Fruit fly (Drosophila melanogaster) whole organism, embryonic: ENCODE results near the gene Ccp84Ac.
A peak's percentile ranks its signal among the peaks of the same experiment; 100 is the strongest.

Source experiments
- Antp ChIP-seq: fragments of 200-800 bp; sonication (Bioruptor generic); optimal IDR thresholded peaks from 3 replicates; lab custom pipeline; 2016; ENCODE audit warnings: missing biosample characterization, missing genetic modification characterization
- Atf6 ChIP-seq: fragments of 200-800 bp; sonication (Bioruptor generic); IDR thresholded peaks from 2 replicates; pipeline ENCODE4 v1.3.6; 2022; ENCODE audit warnings: missing biosample characterization, missing genetic modification characterization
- CG10366 ChIP-seq: fragments of 200-800 bp; sonication (Bioruptor generic); IDR thresholded peaks from 2 replicates; pipeline ENCODE4 v1.3.6; 2022; ENCODE audit warnings: missing biosample characterization, missing genetic modification characterization
- CG11504 ChIP-seq: fragments of 200-800 bp; sonication (Bioruptor generic); optimal IDR thresholded peaks from 3 replicates; lab custom pipeline; 2019; ENCODE audit warnings: missing biosample characterization, mild to moderate bottlenecking, missing genetic modification characterization, moderate library complexity
- CG15073 ChIP-seq: fragments of 200-800 bp; sonication (Bioruptor generic); optimal IDR thresholded peaks from 2 replicates; lab custom pipeline; 2016; ENCODE audit warnings: missing biosample characterization, missing genetic modification characterization
- CG17328 ChIP-seq: fragments of 200-800 bp; sonication (Bioruptor generic); IDR thresholded peaks from 2 replicates; pipeline ENCODE4 v1.3.6; 2022; ENCODE audit warnings: missing biosample characterization, missing genetic modification characterization
- CG2120 ChIP-seq: fragments of 200-800 bp; sonication (Bioruptor generic); optimal IDR thresholded peaks from 3 replicates; lab custom pipeline; 2016; ENCODE audit warnings: missing biosample characterization, missing genetic modification characterization
- CG2712 ChIP-seq: fragments of 200-800 bp; optimal IDR thresholded peaks from 3 replicates; lab custom pipeline; 2019; ENCODE audit warnings: missing biosample characterization, mild to moderate bottlenecking, missing genetic modification characterization, moderate library complexity
- CG2889 ChIP-seq: fragments of 200-800 bp; sonication (Bioruptor generic); IDR thresholded peaks from 3 replicates; pipeline ENCODE4 v1.3.6; 2022; ENCODE audit warnings: missing biosample characterization, missing genetic modification characterization
- CG3995 ChIP-seq: fragments of 200-800 bp; sonication (Bioruptor generic); optimal IDR thresholded peaks from 3 replicates; lab custom pipeline; 2016; ENCODE audit warnings: missing biosample characterization, missing genetic modification characterization
- CG7556 ChIP-seq: fragments of 200-800 bp; sonication (Bioruptor generic); optimal IDR thresholded peaks from 2 replicates; lab custom pipeline; 2017; ENCODE audit warnings: missing biosample characterization, mild to moderate bottlenecking, missing genetic modification characterization
- CG8765 ChIP-seq: fragments of 200-800 bp; sonication (Bioruptor generic); IDR thresholded peaks from 2 replicates; pipeline ENCODE4 v1.3.6; 2022; ENCODE audit warnings: missing biosample characterization, missing genetic modification characterization
- CG9797 ChIP-seq: fragments of 200-800 bp; sonication (Bioruptor generic); optimal IDR thresholded peaks from 3 replicates; lab custom pipeline; 2018; ENCODE audit warnings: missing biosample characterization, mild to moderate bottlenecking, missing genetic modification characterization
- D19B ChIP-seq: fragments of 200-800 bp; sonication (Bioruptor generic); optimal IDR thresholded peaks from 2 replicates; lab custom pipeline; 2017; ENCODE audit warnings: missing biosample characterization, mild to moderate bottlenecking, missing genetic modification characterization
- Ets65A ChIP-seq: fragments of 200-800 bp; sonication (Bioruptor generic); peaks from one replicate; lab custom pipeline; 2016; ENCODE audit warnings: missing biosample characterization, missing genetic modification characterization
- Hr78 ChIP-seq, 2 experiments: fragments of 200-800 bp in 1 of 2; fragments of >200 bp in 1 of 2; sonication (Bioruptor generic) in 1 of 2; optimal IDR thresholded peaks; 2 replicates each; lab custom pipeline; 2017 to 2019; ENCODE audit warnings: missing biosample characterization in 2 of 2, missing genetic modification characterization in 2 of 2, mild to moderate bottlenecking in 1 of 2, moderate library complexity in 1 of 2
- Kr ChIP-seq: fragments of 200-800 bp; sonication (Bioruptor generic); optimal IDR thresholded peaks from 2 replicates; lab custom pipeline; 2017; ENCODE audit warnings: missing biosample characterization, mild to moderate bottlenecking, missing genetic modification characterization
- Mad ChIP-seq: fragments of 200-800 bp; sonication (Bioruptor generic); optimal IDR thresholded peaks from 2 replicates; lab custom pipeline; 2016; ENCODE audit warnings: missing biosample characterization, missing genetic modification characterization
- NC2β ChIP-seq: fragments of 200-800 bp; sonication (Bioruptor generic); optimal IDR thresholded peaks from 2 replicates; lab custom pipeline; 2016; ENCODE audit warnings: missing biosample characterization, missing genetic modification characterization
- Neu2 ChIP-seq: fragments of 200-800 bp; sonication (Bioruptor generic); optimal IDR thresholded peaks from 3 replicates; lab custom pipeline; 2016; ENCODE audit warnings: missing biosample characterization, missing genetic modification characterization, borderline replicate concordance
- Nf-YB ChIP-seq: fragments of 200-800 bp; sonication (Bioruptor generic); optimal IDR thresholded peaks from 3 replicates; lab custom pipeline; 2019; ENCODE audit warnings: missing biosample characterization, mild to moderate bottlenecking, missing genetic modification characterization, moderate library complexity
- Nf-YC ChIP-seq: fragments of 200-800 bp; optimal IDR thresholded peaks from 3 replicates; lab custom pipeline; 2019; ENCODE audit warnings: missing biosample characterization, mild to moderate bottlenecking, missing genetic modification characterization, moderate library complexity
- Poxn ChIP-seq: fragments of 200-800 bp; sonication (Bioruptor generic); IDR thresholded peaks from 2 replicates; pipeline ENCODE4 v1.3.6; 2022; ENCODE audit warnings: missing biosample characterization, missing genetic modification characterization
- Spps ChIP-seq: fragments of 200-800 bp; sonication (Bioruptor generic); optimal IDR thresholded peaks from 2 replicates; lab custom pipeline; 2018; ENCODE audit warnings: missing biosample characterization, mild to moderate bottlenecking, missing genetic modification characterization
- bowl ChIP-seq: fragments of 200-800 bp; sonication (Bioruptor generic); IDR thresholded peaks from 2 replicates; pipeline ENCODE4 v1.3.6; 2022; ENCODE audit warnings: missing biosample characterization, missing genetic modification characterization
- cg ChIP-seq: fragments of 200-800 bp; sonication (Bioruptor generic); optimal IDR thresholded peaks from 3 replicates; lab custom pipeline; 2019; ENCODE audit warnings: missing biosample characterization, mild to moderate bottlenecking, missing genetic modification characterization, moderate library complexity
- chm ChIP-seq: fragments of 200-800 bp; sonication (Bioruptor generic); IDR thresholded peaks from 2 replicates; pipeline ENCODE4 v1.3.6; 2022; ENCODE audit warnings: missing biosample characterization, missing genetic modification characterization
- dan ChIP-seq: fragments of 200-800 bp; sonication (Bioruptor generic); IDR thresholded peaks from 2 replicates; pipeline ENCODE4 v1.3.6; 2022; ENCODE audit warnings: missing biosample characterization, missing genetic modification characterization
- disco-r ChIP-seq: fragments of 200-800 bp; sonication (Bioruptor generic); optimal IDR thresholded peaks from 2 replicates; lab custom pipeline; 2016; ENCODE audit warnings: missing biosample characterization, missing genetic modification characterization
- dm ChIP-seq: fragments of 200-800 bp; sonication (Bioruptor generic); optimal IDR thresholded peaks from 3 replicates; lab custom pipeline; 2016; ENCODE audit warnings: missing biosample characterization, missing genetic modification characterization
- ewg ChIP-seq: fragments of 200-800 bp; sonication (Bioruptor generic); optimal IDR thresholded peaks from 3 replicates; lab custom pipeline; 2017; ENCODE audit warnings: mild to moderate bottlenecking, missing biosample characterization, missing genetic modification reagents, missing genetic modification characterization
- kni ChIP-seq: fragments of 200-800 bp; sonication (Bioruptor generic); optimal IDR thresholded peaks from 3 replicates; lab custom pipeline; 2017; ENCODE audit warnings: mild to moderate bottlenecking, missing biosample characterization, missing genetic modification reagents, missing genetic modification characterization
- lov ChIP-seq, 2 experiments: fragments of 200-800 bp in 1 of 2; fragments of >200 bp in 1 of 2; sonication (Bioruptor generic) in 1 of 2; IDR thresholded peaks in 1 of 2; optimal IDR thresholded peaks in 1 of 2; 2 replicates in 1 of 2; 3 replicates in 1 of 2; pipeline versions ENCODE4 v1.3.6 to Lab custom; 2017 to 2022; ENCODE audit warnings: missing biosample characterization in 1 of 2, missing genetic modification characterization in 1 of 2
- nerfin-1 ChIP-seq: fragments of 200-800 bp; sonication (Bioruptor generic); optimal IDR thresholded peaks from 3 replicates; lab custom pipeline; 2019; ENCODE audit warnings: missing biosample characterization, mild to moderate bottlenecking, missing genetic modification characterization, moderate library complexity
- oc ChIP-seq: fragments of 200-800 bp; sonication (Bioruptor generic); optimal IDR thresholded peaks from 2 replicates; lab custom pipeline; 2018; ENCODE audit warnings: missing biosample characterization, mild to moderate bottlenecking, missing genetic modification characterization, moderate library complexity
- onecut ChIP-seq: fragments of 200-800 bp; sonication (Bioruptor generic); IDR thresholded peaks from 2 replicates; pipeline ENCODE4 v1.3.6; 2022; ENCODE audit warnings: missing biosample characterization, missing genetic modification characterization
- pho ChIP-seq: fragments of 200-800 bp; sonication (Bioruptor generic); optimal IDR thresholded peaks from 2 replicates; lab custom pipeline; 2016; ENCODE audit warnings: missing biosample characterization, missing genetic modification characterization
- psq ChIP-seq: fragments of 200-800 bp; sonication (Bioruptor generic); optimal IDR thresholded peaks from 2 replicates; lab custom pipeline; 2017; ENCODE audit warnings: missing biosample characterization, missing genetic modification characterization
- seq ChIP-seq: fragments of 200-800 bp; sonication (Bioruptor generic); IDR thresholded peaks from 2 replicates; pipeline ENCODE4 v1.3.6; 2022; ENCODE audit warnings: missing biosample characterization, missing genetic modification characterization
- tio ChIP-seq: fragments of 200-800 bp; sonication (Bioruptor generic); optimal IDR thresholded peaks from 2 replicates; lab custom pipeline; 2017; ENCODE audit warnings: missing biosample characterization, missing genetic modification characterization, inconsistent platforms
- wdn ChIP-seq: fragments of 200-800 bp; sonication (Bioruptor generic); IDR thresholded peaks from 2 replicates; pipeline ENCODE4 v1.3.6; 2022; ENCODE audit warnings: missing biosample characterization, missing genetic modification characterization

Ccp84Ac gene

DNA sequence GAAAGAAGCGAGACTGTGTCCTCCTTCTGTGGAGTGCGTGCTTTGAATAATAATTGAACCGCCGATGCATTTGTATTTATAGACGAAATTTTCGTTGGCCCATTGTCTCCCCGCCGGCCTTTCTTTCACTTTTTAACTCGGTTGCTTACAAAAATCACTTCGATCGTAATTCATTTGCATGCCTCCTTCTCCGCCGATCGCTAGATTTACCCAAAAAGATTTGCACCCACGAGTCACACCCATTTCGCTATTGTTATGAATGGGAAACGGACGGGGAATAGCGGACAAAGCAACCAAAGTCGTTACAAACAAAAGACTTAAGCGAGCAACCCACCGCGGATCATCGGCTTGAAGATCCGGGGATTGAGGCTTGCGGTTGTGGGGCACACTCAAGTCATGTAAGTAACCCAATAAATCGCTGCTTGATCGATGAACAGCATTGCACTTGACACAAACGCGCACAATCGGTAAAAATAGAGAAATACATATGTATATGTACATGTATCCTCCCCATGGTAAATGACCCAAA lies at the start of gene Ccp84Ac:
Ccp84Ac (minus strand) TSS at position 51 of the 529 bp plus-strand sequence.
- TF ChIP-seq kni (GFP tag; lab: Kevin White, UChicago) (no peak), Ets65A (GFP tag; lab: Kevin White, UChicago) (peak; percentile 63), Hr78 (GFP tag; optimal IDR thresholded peaks at IDR 0.05; lab: Kevin White, UChicago) (no peak), CG9797 (GFP tag; lab: Kevin White, UChicago) (no peak), oc (tag; lab: Kevin White, UChicago) (peak; percentile 53), Neu2 (GFP tag; lab: Kevin White, UChicago) (no peak)

DNA sequence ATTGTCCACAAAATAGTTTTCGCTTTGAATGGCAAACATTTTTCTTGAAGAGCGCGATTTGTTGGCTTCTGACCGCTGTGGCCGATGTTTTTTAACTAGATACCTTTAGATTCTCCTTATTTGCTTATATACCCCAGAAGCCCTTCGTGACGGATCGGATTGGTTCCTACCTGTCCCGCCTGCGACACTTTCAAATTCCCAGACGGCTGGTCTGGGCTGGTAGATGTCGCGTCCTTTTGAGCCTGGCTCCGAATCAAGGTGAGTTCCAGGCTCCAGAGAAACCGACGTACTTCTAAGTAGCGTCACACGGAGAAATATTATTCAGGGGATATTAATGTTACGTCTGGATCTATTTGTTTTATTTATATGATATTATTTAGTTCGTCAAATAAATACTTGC lies 48.0 kb upstream of the Ccp84Ac start, which contains the start of gene zen2:
zen2 (minus strand) TSS at position 101 of the 400 bp plus-strand sequence.
- TF ChIP-seq pho (GFP tag; lab: Kevin White, UChicago) (no peak), Spps (tag; lab: Kevin White, UChicago) (no peak), dm (GFP tag; lab: Kevin White, UChicago) (no peak), disco-r (GFP tag; lab: Kevin White, UChicago) (no peak), CG17328 (no peak), CG9797 (GFP tag; lab: Kevin White, UChicago) (no peak), psq (GFP tag; lab: Kevin White, UChicago) (no peak), CG3995 (GFP tag; lab: Kevin White, UChicago) (no peak), Poxn (GFP tag; lab: Robert Waterston, UW) (no peak), wdn (GFP tag; lab: Robert Waterston, UW) (no peak), onecut (no peak), lov (optimal IDR thresholded peaks at IDR 0.05; lab: Kevin White, UChicago) (no peak), lov (GFP tag; IDR thresholded peaks at IDR 0.05; lab: Robert Waterston, UW) (no peak), CG2889 (GFP tag; lab: Robert Waterston, UW) (no peak)

DNA sequence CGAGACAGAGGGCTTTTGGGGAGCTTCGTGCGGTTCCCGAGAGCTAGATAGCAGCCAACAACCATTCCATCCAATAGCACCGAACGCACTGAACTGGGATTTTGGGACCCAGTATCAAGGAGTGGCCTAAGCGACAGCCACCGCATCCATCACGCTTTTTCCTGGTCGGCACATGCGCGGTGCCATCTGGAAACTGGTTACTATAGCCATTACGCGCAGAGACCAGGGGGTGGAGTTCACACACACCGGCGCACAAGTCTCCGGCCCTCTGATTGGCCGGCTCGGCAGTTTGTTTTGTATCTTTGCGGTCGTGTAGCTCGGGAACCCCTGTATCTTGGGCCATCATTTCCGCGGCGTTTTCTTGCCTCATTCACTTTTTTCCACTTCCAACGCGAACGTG lies 45.9 kb upstream of the Ccp84Ac start, which contains the start of gene pb:
pb (minus strand) TSS at position 81 of the 400 bp plus-strand sequence.
- 0 out of 2 replicates have a peak, but pooled peaks have one; percentile 52 for TF ChIP-seq chm (GFP tag; lab: Robert Waterston, UW)
- TF ChIP-seq Kr (GFP tag; lab: Kevin White, UChicago): no peak
- TF ChIP-seq Mad (GFP tag; lab: Kevin White, UChicago): no peak
- TF ChIP-seq CG11504 (tag; lab: Kevin White, UChicago): no peak
- TF ChIP-seq CG7556 (GFP tag; lab: Kevin White, UChicago): no peak
- TF ChIP-seq bowl (GFP tag; lab: Robert Waterston, UW): peak; percentile 52; the same call in 1 of the 2 replicates
- TF ChIP-seq CG10366 (GFP tag; lab: Robert Waterston, UW): no peak
- peak; percentile 96 for TF ChIP-seq CG8765 (GFP tag; lab: Robert Waterston, UW)
- TF ChIP-seq NC2β (GFP tag; lab: Kevin White, UChicago): no peak
- no peak for TF ChIP-seq Atf6 (GFP tag; lab: Robert Waterston, UW)
- no peak for TF ChIP-seq CG15073 (GFP tag; lab: Kevin White, UChicago)
- peak; percentile 95 for TF ChIP-seq Nf-YB (GFP tag; lab: Kevin White, UChicago)
- peak; percentile 18; the same call in 1 of the 2 replicates for TF ChIP-seq seq (GFP tag; lab: Robert Waterston, UW)
- TF ChIP-seq Antp (GFP tag; lab: Kevin White, UChicago): no peak
- TF ChIP-seq tio (GFP tag; lab: Kevin White, UChicago): no peak
- no peak for TF ChIP-seq D19B (GFP tag; lab: Kevin White, UChicago)
- TF ChIP-seq CG2712 (tag; lab: Kevin White, UChicago): no peak
- peak; percentile 57 for TF ChIP-seq cg
- no peak for TF ChIP-seq CG2120
- peak; percentile 76 for TF ChIP-seq ewg
- TF ChIP-seq nerfin-1 (tag; lab: Kevin White, UChicago): peak; percentile 28
- no peak for TF ChIP-seq dan (GFP tag; lab: Robert Waterston, UW)
- TF ChIP-seq Nf-YC (tag; lab: Kevin White, UChicago): peak; percentile 97
